Fruit fly (Drosophila melanogaster): Measurements from ENCODE around the gene CG33995.

Gene CG33995

dm6 chr2L:5086905-5087522 is 43.9 kb downstream of the CG33995 start (continued):
- TF ChIP-seq CG12071 (GFP tag; optimal IDR thresholded peaks at IDR 0.05): peak; percentile 75
- TF ChIP-seq CG30403 (GFP tag; optimal IDR thresholded peaks at IDR 0.05): peak; percentile 84
- TF ChIP-seq CG11695 (GFP tag; IDR thresholded peaks at IDR 0.05): peak; percentile 84
- peak; percentile 70 for TF ChIP-seq CG12299 (tag; optimal IDR thresholded peaks at IDR 0.05)
- no peak for TF ChIP-seq MBD-R2 (GFP tag; IDR thresholded peaks at IDR 0.05)
- peak; percentile 46 for TF ChIP-seq D19B (GFP tag; optimal IDR thresholded peaks at IDR 0.05)
- peak; percentile 50; the same call in 1 of the 2 replicates for TF ChIP-seq H2.0 (GFP tag; IDR thresholded peaks at IDR 0.05)
- TF ChIP-seq CG1024 (GFP tag; IDR thresholded peaks at IDR 0.05): no peak
- TF ChIP-seq Deaf1 (tag; optimal IDR thresholded peaks at IDR 0.05): peak; percentile 61
- TF ChIP-seq Nf-YB (GFP tag; optimal IDR thresholded peaks at IDR 0.05): peak; percentile 66
- no peak for TF ChIP-seq Dip2 (GFP tag; IDR thresholded peaks at IDR 0.05)
- TF ChIP-seq BtbVII (GFP tag; optimal IDR thresholded peaks at IDR 0.05): peak; percentile 70
- TF ChIP-seq CG16815 (GFP tag; optimal IDR thresholded peaks at IDR 0.05): peak; percentile 52
- TF ChIP-seq bsh (GFP tag; optimal IDR thresholded peaks at IDR 0.05): peak; percentile 74 to 79
- no peak for TF ChIP-seq ro (GFP tag; IDR thresholded peaks at IDR 0.05)
- TF ChIP-seq CG4820 (GFP tag; optimal IDR thresholded peaks at IDR 0.05): peak; percentile 56
- TF ChIP-seq CG6813 (GFP tag; optimal IDR thresholded peaks at IDR 0.05): peak; percentile 61
- no peak for TF ChIP-seq sna (GFP tag; IDR thresholded peaks at IDR 0.05; ENCODE audit: partially characterized antibody)
- TF ChIP-seq Eip74EF (GFP tag; optimal IDR thresholded peaks at IDR 0.05): peak in 1 of 2 experiments; percentile 87
- peak; percentile 36 for TF ChIP-seq CG13123 (GFP tag; optimal IDR thresholded peaks at IDR 0.05)
- peak; percentile 81 for TF ChIP-seq fd96Cb (tag; optimal IDR thresholded peaks at IDR 0.05)
- no peak for TF ChIP-seq CG10321 (GFP tag; IDR thresholded peaks at IDR 0.05)
- peak; percentile 89 for TF ChIP-seq CG18599 (GFP tag; optimal IDR thresholded peaks at IDR 0.05)
- peak; percentile 2 for TF ChIP-seq Spps (tag; optimal IDR thresholded peaks at IDR 0.05)
- TF ChIP-seq Blimp-1 (GFP tag; optimal IDR thresholded peaks at IDR 0.05): peak; percentile 75
- no peak for TF ChIP-seq wdn (GFP tag; IDR thresholded peaks at IDR 0.05)
- peak; percentile 67 for TF ChIP-seq CG8281 (tag; optimal IDR thresholded peaks at IDR 0.05)
- TF ChIP-seq cwo (GFP tag; optimal IDR thresholded peaks at IDR 0.05): peak; percentile 78
- peak; percentile 66 for TF ChIP-seq ewg (GFP tag; optimal IDR thresholded peaks at IDR 0.05)
- TF ChIP-seq Atf6 (GFP tag; IDR thresholded peaks at IDR 0.05): peak; percentile 76; the same call in 1 of the 2 replicates
- TF ChIP-seq pfk (GFP tag; optimal IDR thresholded peaks at IDR 0.05): no peak
- TF ChIP-seq HmgD (GFP tag; optimal IDR thresholded peaks at IDR 0.05): peak; percentile 26
- TF ChIP-seq CG13775 (GFP tag; optimal IDR thresholded peaks at IDR 0.05): peak; percentile 72
- TF ChIP-seq CG9817 (tag; optimal IDR thresholded peaks at IDR 0.05): peak; percentile 61
- TF ChIP-seq prd (optimal IDR thresholded peaks at IDR 0.05): no peak
- peak; percentile 65 for TF ChIP-seq prd (GFP tag; IDR thresholded peaks at IDR 0.05)
- no peak for TF ChIP-seq CG2199 (GFP tag; IDR thresholded peaks at IDR 0.05)
- no peak for TF ChIP-seq Doc2 (GFP tag; IDR thresholded peaks at IDR 0.05)
- no peak for TF ChIP-seq Tbp (GFP tag; optimal IDR thresholded peaks at IDR 0.05)
- peak; percentile 79 for TF ChIP-seq CG10979 (tag; optimal IDR thresholded peaks at IDR 0.05)
- peak; percentile 48 for TF ChIP-seq Hr3 (GFP tag; optimal IDR thresholded peaks at IDR 0.05)
- no peak for TF ChIP-seq TFAM (GFP tag; optimal IDR thresholded peaks at IDR 0.05)
- no peak for TF ChIP-seq NFAT (GFP tag; IDR thresholded peaks at IDR 0.05)
- TF ChIP-seq Gsc (GFP tag; IDR thresholded peaks at IDR 0.05): no peak
- TF ChIP-seq croc (GFP tag; conservative IDR thresholded peaks at IDR 0.05): peak; percentile 20; the same call in 1 of the 3 replicates
- peak; percentile 26 for TF ChIP-seq sima (GFP tag; optimal IDR thresholded peaks at IDR 0.05)
- TF ChIP-seq Lhr (GFP tag; optimal IDR thresholded peaks at IDR 0.05): no peak
- peak; percentile 49 for TF ChIP-seq tin (GFP tag; optimal IDR thresholded peaks at IDR 0.05)
- TF ChIP-seq Hr51 (GFP tag; optimal IDR thresholded peaks at IDR 0.05): peak; percentile 51 to 89

Measured in whole organism, embryonic.